Worm (Caenorhabditis elegans) whole organism, L4 larva: ENCODE data around the gene clhm-1.
A peak's percentile ranks its signal among the peaks of the same experiment; 100 is the strongest.

Source experiments
- F26F4.8 ChIP-seq: fragments of 200-800 bp; sonication (Bioruptor generic); conservative IDR thresholded peaks from 2 replicates; pipeline ENCODE4 v1.3.6; 2022; ENCODE audit warnings: missing genetic modification characterization, missing compliant biosample characterization
- F49E8.2 ChIP-seq: sonication (generic microtip); optimal IDR thresholded peaks from 2 replicates; lab custom pipeline; 2016; ENCODE audit warnings: missing compliant biosample characterization, mild to moderate bottlenecking, missing genetic modification characterization, borderline replicate concordance
- T20F7.1 ChIP-seq: fragments of 200-800 bp; sonication (Bioruptor generic); optimal IDR thresholded peaks from 2 replicates; lab custom pipeline; 2018; ENCODE audit warnings: mild to moderate bottlenecking, missing genetic modification characterization, missing compliant biosample characterization
- T26A8.4 ChIP-seq: fragments of 200-800 bp; sonication (Bioruptor generic); IDR thresholded peaks from 2 replicates; pipeline ENCODE4 v1.3.6; 2022; ENCODE audit warnings: missing genetic modification characterization, missing compliant biosample characterization
- Y105C5A.15 ChIP-seq: fragments of 200-800 bp; sonication (Bioruptor generic); IDR thresholded peaks from 2 replicates; pipeline ENCODE4 v1.3.6; 2022; ENCODE audit warnings: missing genetic modification characterization, missing compliant biosample characterization
- Y48G9A.11 ChIP-seq: fragments of 200-800 bp; sonication (Bioruptor generic); IDR thresholded peaks from 2 replicates; pipeline ENCODE4 v1.3.6; 2022; ENCODE audit warnings: missing genetic modification reagents, missing genetic modification characterization, missing compliant biosample characterization
- aha-1 ChIP-seq: fragments of 150-350 bp; peaks from one replicate; lab custom pipeline; 2014; ENCODE audit warnings: missing biosample characterization, missing genetic modification characterization
- ceh-28 ChIP-seq: fragments of 150-350 bp; optimal IDR thresholded peaks from 2 replicates; lab custom pipeline; 2014; ENCODE audit warnings: missing biosample characterization, missing genetic modification reagents, missing genetic modification characterization
- ctbp-1 ChIP-seq: fragments of 200-800 bp; sonication (Bioruptor generic); IDR thresholded peaks from 2 replicates; pipeline ENCODE4 v1.3.6; 2022; ENCODE audit warnings: missing genetic modification reagents, missing genetic modification characterization, missing compliant biosample characterization
- dmd-9 ChIP-seq: fragments of 200-800 bp; sonication (Bioruptor generic); IDR thresholded peaks from 2 replicates; pipeline ENCODE4 v1.3.6; 2022; ENCODE audit warnings: missing genetic modification reagents, missing genetic modification characterization, missing compliant biosample characterization
- dpl-1 ChIP-seq: fragments of 150-350 bp; optimal IDR thresholded peaks from 2 replicates; lab custom pipeline; 2014; ENCODE audit warnings: missing biosample characterization, missing genetic modification reagents, missing genetic modification characterization
- egl-27 ChIP-seq: sonication (generic microtip); optimal IDR thresholded peaks from 3 replicates; lab custom pipeline; 2017; ENCODE audit warnings: missing biosample characterization, missing genetic modification reagents, missing genetic modification characterization
- hlh-11 ChIP-seq: fragments of 200-800 bp; sonication (Bioruptor generic); optimal IDR thresholded peaks from 2 replicates; lab custom pipeline; 2018; ENCODE audit warnings: mild to moderate bottlenecking, missing genetic modification characterization, missing compliant biosample characterization
- hmg-1.1 ChIP-seq: fragments of 200-800 bp; sonication (Bioruptor generic); IDR thresholded peaks from 2 replicates; pipeline ENCODE4 v1.3.6; 2022; ENCODE audit warnings: missing genetic modification reagents, missing genetic modification characterization, missing compliant biosample characterization
- jun-1 ChIP-seq: fragments of 150-350 bp; optimal IDR thresholded peaks from 2 replicates; lab custom pipeline; 2014; ENCODE audit warnings: missing biosample characterization, missing genetic modification reagents, missing genetic modification characterization
- lin-39 ChIP-seq: fragments of 150-350 bp; optimal IDR thresholded peaks from 2 replicates; lab custom pipeline; 2014; ENCODE audit warnings: missing biosample characterization, missing genetic modification reagents, missing genetic modification characterization
- lsy-2 ChIP-seq, 2 experiments: fragments of 150-350 bp in 1 of 2; sonication (generic microtip) in 1 of 2; optimal IDR thresholded peaks; 2 replicates each; lab custom pipeline; 2014 to 2017; ENCODE audit warnings: missing biosample characterization in 2 of 2, missing genetic modification characterization in 2 of 2
- madf-9 ChIP-seq: fragments of 200-800 bp; sonication (Bioruptor generic); conservative IDR thresholded peaks from 2 replicates; pipeline ENCODE4 v1.3.6; 2022; ENCODE audit warnings: missing genetic modification reagents, missing genetic modification characterization, missing compliant biosample characterization
- mdt-29 ChIP-seq: fragments of 200-800 bp; sonication (Bioruptor generic); IDR thresholded peaks from 2 replicates; pipeline ENCODE4 v1.3.6; 2022; ENCODE audit warnings: missing genetic modification reagents, missing genetic modification characterization, missing compliant biosample characterization
- nhr-10 ChIP-seq: fragments of 150-350 bp; optimal IDR thresholded peaks from 2 replicates; lab custom pipeline; 2014; ENCODE audit warnings: missing biosample characterization, missing genetic modification characterization
- nhr-11 ChIP-seq: fragments of 150-350 bp; optimal IDR thresholded peaks from 2 replicates; lab custom pipeline; 2014; ENCODE audit warnings: missing biosample characterization, missing genetic modification characterization
- nhr-237 ChIP-seq: sonication (generic microtip); optimal IDR thresholded peaks from 2 replicates; lab custom pipeline; 2017; ENCODE audit warnings: missing biosample characterization, missing genetic modification characterization
- nhr-28 ChIP-seq: fragments of 150-350 bp; optimal IDR thresholded peaks from 2 replicates; lab custom pipeline; 2014; ENCODE audit warnings: missing biosample characterization, missing genetic modification characterization
- nhr-76 ChIP-seq: fragments of 150-350 bp; optimal IDR thresholded peaks from 2 replicates; lab custom pipeline; 2014; ENCODE audit warnings: missing biosample characterization, missing genetic modification characterization
- sdz-12 ChIP-seq: fragments of 200-800 bp; sonication (Bioruptor generic); optimal IDR thresholded peaks from 2 replicates; lab custom pipeline; 2018; ENCODE audit warnings: mild to moderate bottlenecking, missing genetic modification characterization, missing compliant biosample characterization
- tra-1 ChIP-seq: fragments of 200-800 bp; sonication (Bioruptor generic); IDR thresholded peaks from 2 replicates; pipeline ENCODE4 v1.3.6; 2022; ENCODE audit warnings: missing genetic modification reagents, missing genetic modification characterization, missing compliant biosample characterization
- unc-39 ChIP-seq: sonication (generic microtip); optimal IDR thresholded peaks from 2 replicates; lab custom pipeline; 2017; ENCODE audit warnings: missing biosample characterization, missing genetic modification characterization
- unc-62 ChIP-seq, 3 experiments: fragments of 150-350 bp in 1 of 3; sonication (generic microtip); optimal IDR thresholded peaks in 2 of 3; peaks in 1 of 3; 1 replicate in 1 of 3; 2 replicates in 2 of 3; lab custom pipeline; 2014 to 2017; ENCODE audit warnings: missing biosample characterization in 3 of 3, missing genetic modification characterization in 3 of 3, missing genetic modification reagents in 3 of 3, missing genotype in 1 of 3
- vab-7 ChIP-seq: fragments of 200-800 bp; sonication (Bioruptor generic); IDR thresholded peaks from 2 replicates; pipeline ENCODE4 v1.3.6; 2022; ENCODE audit warnings: missing genetic modification reagents, missing genetic modification characterization, missing compliant biosample characterization
- zag-1 ChIP-seq: fragments of 150-350 bp; optimal IDR thresholded peaks from 2 replicates; lab custom pipeline; 2014; ENCODE audit warnings: missing biosample characterization, missing genetic modification characterization
- zfp-2 ChIP-seq: sonication (generic microtip); optimal IDR thresholded peaks from 2 replicates; lab custom pipeline; 2016; ENCODE audit warnings: mild to moderate bottlenecking, missing genetic modification characterization, missing compliant biosample characterization

clhm-1 gene

DNA sequence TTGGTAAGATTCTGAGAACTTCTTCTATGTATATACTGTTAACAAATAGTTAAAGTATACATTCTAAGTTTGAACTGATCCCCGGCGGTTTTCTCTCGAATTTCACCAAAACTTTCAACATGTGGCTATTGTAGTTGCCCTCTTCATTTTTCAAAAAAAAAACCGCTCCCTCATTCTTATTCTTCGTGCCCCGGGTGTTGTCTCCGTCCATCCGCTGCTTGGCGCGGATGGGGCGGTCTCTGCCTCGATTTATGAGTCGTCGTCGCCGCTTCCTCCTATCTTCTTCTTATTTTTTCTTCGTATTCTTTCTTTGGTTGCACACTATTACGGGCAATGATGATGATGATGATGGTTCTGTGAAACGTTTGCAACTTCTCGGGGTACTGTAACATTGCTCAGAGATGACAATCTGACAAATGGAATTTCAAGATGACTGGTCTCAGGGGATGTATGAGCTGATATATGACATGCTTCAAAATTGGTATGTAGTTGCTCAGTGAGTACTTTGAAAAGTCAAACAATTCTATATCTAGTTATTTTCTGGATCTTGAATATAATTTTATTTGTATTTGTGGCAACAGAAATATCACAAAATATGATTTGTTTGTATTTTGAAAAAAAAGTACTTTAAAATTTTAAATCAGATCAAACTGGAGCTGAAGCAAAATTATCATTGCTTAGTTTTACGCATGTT lies 50.4 kb downstream of the clhm-1 start:
- TF ChIP-seq dmd-9: no peak
- TF ChIP-seq nhr-10 (tag; lab: Kevin White, UChicago): no peak
- no peak for TF ChIP-seq sdz-12 (GFP tag; lab: Kevin White, UChicago)
- no peak for TF ChIP-seq jun-1 (tag; lab: Kevin White, UChicago)
- TF ChIP-seq unc-39 (tag; lab: Kevin White, UChicago): no peak
- peak; percentile 65 for TF ChIP-seq aha-1 (tag; lab: Kevin White, UChicago)
- no peak for TF ChIP-seq zag-1 (tag; lab: Kevin White, UChicago)
- TF ChIP-seq madf-9 (GFP tag; lab: Robert Waterston, UW): no peak
- no peak for TF ChIP-seq ceh-28 (tag; lab: Kevin White, UChicago)
- no peak for TF ChIP-seq egl-27
- TF ChIP-seq F26F4.8 (GFP tag; lab: Robert Waterston, UW): no peak
- TF ChIP-seq nhr-28 (tag; lab: Kevin White, UChicago): peak; percentile 30
- no peak for TF ChIP-seq mdt-29 (GFP tag; lab: Robert Waterston, UW)
- TF ChIP-seq vab-7: peak; percentile 38; the same call in 1 of the 2 replicates
- no peak for TF ChIP-seq F49E8.2 (tag; lab: Kevin White, UChicago)
- TF ChIP-seq lsy-2 (tag; optimal IDR thresholded peaks at IDR 0.05; lab: Kevin White, UChicago): peak in 1 of 2 experiments; percentile 27
- TF ChIP-seq lin-39 (tag; lab: Kevin White, UChicago): no peak
- no peak for TF ChIP-seq T20F7.1
- TF ChIP-seq nhr-11: no peak
- TF ChIP-seq ctbp-1 (GFP tag; lab: Robert Waterston, UW): 0 out of 2 replicates have a peak, but pooled peaks have one; percentile 23
- no peak for TF ChIP-seq dpl-1 (GFP tag; lab: Kevin White, UChicago)
- TF ChIP-seq hmg-1.1 (GFP tag; lab: Robert Waterston, UW): no peak
- TF ChIP-seq tra-1 (GFP tag; lab: Robert Waterston, UW): no peak
- no peak for TF ChIP-seq hlh-11 (tag; lab: Kevin White, UChicago)
- TF ChIP-seq zfp-2 (tag; lab: Kevin White, UChicago): no peak
- no peak for TF ChIP-seq Y105C5A.15
- TF ChIP-seq T26A8.4 (GFP tag; lab: Robert Waterston, UW): no peak
- TF ChIP-seq nhr-237 (tag; lab: Kevin White, UChicago): no peak
- TF ChIP-seq nhr-76 (tag; lab: Kevin White, UChicago): no peak
- TF ChIP-seq Y48G9A.11: no peak
- peak in 1 of 2 experiments; percentile 95 for TF ChIP-seq unc-62 (GFP tag; optimal IDR thresholded peaks at IDR 0.05 in 1 of 2; lab: Kevin White, UChicago)
- TF ChIP-seq unc-62 (tag; optimal IDR thresholded peaks at IDR 0.05; lab: Kevin White, UChicago): no peak
